Fruit fly (Drosophila melanogaster) whole organism, pupa: Measurements from ENCODE around the gene CG33340.
A peak's percentile ranks its signal among the peaks of the same experiment; 100 is the strongest.

Source experiments
- CG10348 ChIP-seq: fragments of 200-800 bp; sonication (Bioruptor generic); IDR thresholded peaks from 2 replicates; pipeline ENCODE4 v1.3.6; 2022; ENCODE audit warnings: missing biosample characterization, missing genetic modification characterization
- CG12605 ChIP-seq: fragments of 200-800 bp; sonication (Bioruptor generic); IDR thresholded peaks from 2 replicates; pipeline ENCODE4 v1.3.6; 2022; ENCODE audit warnings: missing biosample characterization, missing genetic modification characterization
- CG13204 ChIP-seq: fragments of 200-800 bp; sonication (Bioruptor generic); optimal IDR thresholded peaks from 2 replicates; lab custom pipeline; 2018; ENCODE audit warnings: missing biosample characterization, mild to moderate bottlenecking, missing genetic modification characterization, moderate library complexity
- CG14655 ChIP-seq: fragments of 200-800 bp; sonication (Bioruptor generic); optimal IDR thresholded peaks from 3 replicates; lab custom pipeline; 2017; ENCODE audit warnings: mild to moderate bottlenecking, missing biosample characterization, missing genetic modification reagents, missing genetic modification characterization
- CG15710 ChIP-seq: fragments of 200-800 bp; sonication (Bioruptor generic); optimal IDR thresholded peaks from 2 replicates; lab custom pipeline; 2018; ENCODE audit warnings: missing biosample characterization, mild to moderate bottlenecking, missing genetic modification characterization, moderate library complexity
- CG17806 ChIP-seq: fragments of 200-800 bp; sonication (Bioruptor generic); optimal IDR thresholded peaks from 2 replicates; lab custom pipeline; 2018; ENCODE audit warnings: missing biosample characterization, mild to moderate bottlenecking, missing genetic modification characterization, moderate library complexity
- CG32121 ChIP-seq: fragments of 200-800 bp; sonication (Bioruptor generic); IDR thresholded peaks from 2 replicates; pipeline ENCODE4 v1.3.6; 2022; ENCODE audit warnings: missing biosample characterization, missing genetic modification characterization
- CG34367 ChIP-seq: fragments of 200-800 bp; sonication (Bioruptor generic); optimal IDR thresholded peaks from 2 replicates; lab custom pipeline; 2018; ENCODE audit warnings: missing biosample characterization, mild to moderate bottlenecking, missing genetic modification characterization
- CG4496 ChIP-seq: fragments of 200-800 bp; sonication (Bioruptor generic); IDR thresholded peaks from 3 replicates; pipeline ENCODE4 v1.3.6; 2022; ENCODE audit warnings: missing biosample characterization, missing genetic modification characterization
- CG8159 ChIP-seq: fragments of 200-800 bp; sonication (Bioruptor generic); optimal IDR thresholded peaks from 3 replicates; lab custom pipeline; 2018; ENCODE audit warnings: missing biosample characterization, mild to moderate bottlenecking, missing genetic modification characterization, moderate library complexity
- CG8301 ChIP-seq: fragments of 200-800 bp; sonication (Bioruptor generic); optimal IDR thresholded peaks from 2 replicates; lab custom pipeline; 2018; ENCODE audit warnings: missing biosample characterization, mild to moderate bottlenecking, missing genetic modification characterization
- CG9948 ChIP-seq: fragments of 200-800 bp; sonication (Bioruptor generic); optimal IDR thresholded peaks from 2 replicates; lab custom pipeline; 2018; ENCODE audit warnings: missing biosample characterization, mild to moderate bottlenecking, missing genetic modification characterization, moderate library complexity
- D1 ChIP-seq: fragments of 200-800 bp; sonication (Bioruptor generic); optimal IDR thresholded peaks from 2 replicates; lab custom pipeline; 2018; ENCODE audit warnings: missing biosample characterization, mild to moderate bottlenecking, missing genetic modification characterization, moderate library complexity
- EcR ChIP-seq: fragments of 200-800 bp; sonication (Bioruptor generic); optimal IDR thresholded peaks from 3 replicates; lab custom pipeline; 2019; ENCODE audit warnings: missing biosample characterization, missing genetic modification characterization, mild to moderate bottlenecking, moderate library complexity, missing genetic modification reagents
- Ets98B ChIP-seq: fragments of 200-800 bp; sonication (Bioruptor generic); IDR thresholded peaks from 2 replicates; pipeline ENCODE4 v1.3.6; 2022; ENCODE audit warnings: missing biosample characterization, missing genetic modification characterization
- Pif1A ChIP-seq: fragments of 200-800 bp; sonication (Bioruptor generic); optimal IDR thresholded peaks from 3 replicates; lab custom pipeline; 2016; ENCODE audit warnings: missing biosample characterization, missing genetic modification characterization
- Pif1B ChIP-seq: fragments of 200-800 bp; sonication (Bioruptor generic); optimal IDR thresholded peaks from 3 replicates; lab custom pipeline; 2016; ENCODE audit warnings: missing biosample characterization, missing genetic modification characterization
- Snoo ChIP-seq: fragments of 200-800 bp; sonication (Bioruptor generic); optimal IDR thresholded peaks from 3 replicates; lab custom pipeline; 2017; ENCODE audit warnings: missing biosample characterization, mild to moderate bottlenecking, missing genetic modification characterization, inconsistent platforms
- fd96Ca ChIP-seq: fragments of 200-800 bp; sonication (Bioruptor generic); IDR thresholded peaks from 3 replicates; pipeline ENCODE4 v1.3.6; 2022; ENCODE audit warnings: missing biosample characterization, missing genetic modification characterization
- gl ChIP-seq: fragments of 200-800 bp; sonication (Bioruptor generic); optimal IDR thresholded peaks from 2 replicates; lab custom pipeline; 2018; ENCODE audit warnings: missing biosample characterization, mild to moderate bottlenecking, missing genetic modification characterization
- rn ChIP-seq: fragments of 200-800 bp; sonication (Bioruptor generic); IDR thresholded peaks from 2 replicates; pipeline ENCODE4 v1.3.6; 2022; ENCODE audit warnings: missing biosample characterization, missing genetic modification characterization

CG33340 gene

dm6 chr3R:24362838-24363237 is at the start of gene CG33340:
CG33340 (plus strand) TSS chr3R:24363138.
- TF ChIP-seq EcR (no peak), CG13204 (GFP tag; lab: Kevin White, UChicago) (no peak), CG17806 (tag; lab: Kevin White, UChicago) (no peak)

dm6 chr3R:24318217-24319082 is 44.5 kb upstream of the CG33340 start, which contains the start of the genes Nab2 and BRWD3:
Nab2 (minus strand) TSS chr3R:24318419.
BRWD3 (plus strand) TSS chr3R:24319000.
- TF ChIP-seq CG14655 (GFP tag; lab: Kevin White, UChicago) = no peak
- TF ChIP-seq CG32121 (GFP tag; lab: Robert Waterston, UW) = 0 out of 2 replicates have a peak, but pooled peaks have one; percentile 50
- TF ChIP-seq EcR = no peak
- TF ChIP-seq CG8159 = peak; percentile 15
- no peak for TF ChIP-seq CG10348 (GFP tag; lab: Robert Waterston, UW)
- no peak for TF ChIP-seq D1
- no peak for TF ChIP-seq CG8301 (tag; lab: Kevin White, UChicago)
- peak; percentile 21; the same call in 1 of the 3 replicates for TF ChIP-seq fd96Ca (GFP tag; lab: Robert Waterston, UW)
- TF ChIP-seq Snoo (tag; lab: Kevin White, UChicago) = no peak
- no peak for TF ChIP-seq CG34367 (tag; lab: Kevin White, UChicago)
- no peak; the same call in none of the 2 replicates for TF ChIP-seq Ets98B
- no peak for TF ChIP-seq CG17806 (tag; lab: Kevin White, UChicago)
- 0 out of 3 replicates have a peak, but pooled peaks have one; percentile 8 for TF ChIP-seq CG4496
- no peak for TF ChIP-seq CG9948 (tag; lab: Kevin White, UChicago)
- no peak for TF ChIP-seq Pif1A (GFP tag; lab: Kevin White, UChicago)
- TF ChIP-seq Pif1B (GFP tag; lab: Kevin White, UChicago) = no peak
- peak; percentile 8; the same call in 1 of the 2 replicates for TF ChIP-seq CG12605
- peak; percentile 20; the same call in 1 of the 2 replicates for TF ChIP-seq rn (GFP tag; lab: Robert Waterston, UW)
- TF ChIP-seq CG13204 (GFP tag; lab: Kevin White, UChicago) = no peak
- no peak for TF ChIP-seq gl (tag; lab: Kevin White, UChicago)
- TF ChIP-seq CG15710 (tag; lab: Kevin White, UChicago) = no peak

- no peak for TF ChIP-seq fd96Ca (GFP tag; lab: Robert Waterston, UW)
- no peak for TF ChIP-seq CG10348 (GFP tag; lab: Robert Waterston, UW)
- no peak for TF ChIP-seq rn (GFP tag; lab: Robert Waterston, UW)
- no peak for TF ChIP-seq gl (tag; lab: Kevin White, UChicago)
- TF ChIP-seq CG15710 (tag; lab: Kevin White, UChicago) = no peak
- TF ChIP-seq CG8301 (tag; lab: Kevin White, UChicago) = no peak
- TF ChIP-seq CG12605 = no peak
- no peak for TF ChIP-seq CG32121 (GFP tag; lab: Robert Waterston, UW)
- no peak for TF ChIP-seq CG14655 (GFP tag; lab: Kevin White, UChicago)
- no peak for TF ChIP-seq Snoo (tag; lab: Kevin White, UChicago)
- no peak for TF ChIP-seq EcR
- no peak for TF ChIP-seq Pif1B (GFP tag; lab: Kevin White, UChicago)
Measured at dm6 chr3R:24319083-24319381, 43.9 kb upstream of the CG33340 start.

dm6 chr3R:24319632-24320341 is 43.2 kb upstream of the CG33340 start:
- TF ChIP-seq CG8159 = no peak
- TF ChIP-seq fd96Ca (GFP tag; lab: Robert Waterston, UW) = no peak
- peak; percentile 71 for TF ChIP-seq EcR
- TF ChIP-seq CG12605 = peak; percentile 32; the same call in 1 of the 2 replicates
- 0 out of 2 replicates have a peak, but pooled peaks have one; percentile 6 for TF ChIP-seq Ets98B
- TF ChIP-seq Pif1A (GFP tag; lab: Kevin White, UChicago) = no peak
- TF ChIP-seq CG15710 (tag; lab: Kevin White, UChicago) = peak; percentile 9
- 0 out of 3 replicates have a peak, but pooled peaks have one; percentile 15 for TF ChIP-seq CG4496
- no peak for TF ChIP-seq CG9948 (tag; lab: Kevin White, UChicago)
- peak; percentile 39 for TF ChIP-seq gl (tag; lab: Kevin White, UChicago)

- no peak for TF ChIP-seq CG15710 (tag; lab: Kevin White, UChicago)
- TF ChIP-seq CG34367 (tag; lab: Kevin White, UChicago) = no peak
- no peak for TF ChIP-seq Pif1A (GFP tag; lab: Kevin White, UChicago)
- no peak for TF ChIP-seq rn (GFP tag; lab: Robert Waterston, UW)
- peak; percentile 12; the same call in 1 of the 2 replicates for TF ChIP-seq Ets98B
- TF ChIP-seq EcR = no peak
- TF ChIP-seq Snoo (tag; lab: Kevin White, UChicago) = no peak
Measured at dm6 chr3R:24320342-24320711, 42.6 kb upstream of the CG33340 start.
